Worm (Caenorhabditis elegans): ENCODE results near the gene C14A6.8.

DNA sequence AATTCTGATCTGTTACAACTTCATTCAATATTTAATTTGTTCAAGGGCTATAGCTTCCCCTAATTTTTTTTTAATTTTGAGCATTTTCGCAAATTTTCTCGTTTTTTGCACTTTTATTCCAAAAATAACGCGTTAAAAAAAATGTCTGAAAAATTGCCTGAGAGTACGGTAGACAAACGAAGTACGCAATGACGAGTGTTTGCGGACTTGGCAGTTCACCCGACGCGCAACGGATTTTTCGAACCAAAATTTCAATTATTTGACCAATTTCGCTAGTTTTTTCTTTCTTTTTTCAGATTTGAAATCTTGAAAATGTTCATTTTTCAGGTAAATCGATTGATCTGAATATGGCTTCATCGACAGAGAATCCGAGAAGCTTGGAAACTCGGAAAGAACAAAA is 44.3 kb downstream of the C14A6.8 start, which contains the start of gene fbxa-211:
- TF ChIP-seq F13C5.2 (tag; optimal IDR thresholded peaks at IDR 0.05) (no peak), B0310.2 (tag; optimal IDR thresholded peaks at IDR 0.05) (no peak), ama-1 (optimal IDR thresholded peaks at IDR 0.05) (no peak), tra-4 (tag; optimal IDR thresholded peaks at IDR 0.05) (no peak)
